Fruit fly (Drosophila melanogaster) whole organism, prepupa: Measurements from ENCODE around the gene Dup99B.

Experiments
- Blimp-1 ChIP-seq: fragments of 200-800 bp; sonication (Bioruptor generic); optimal IDR thresholded peaks from 3 replicates; lab custom pipeline; 2017; ENCODE audit warnings: missing biosample characterization, missing genetic modification characterization, mild to moderate bottlenecking, moderate library complexity, missing genetic modification reagents
- CG10631 ChIP-seq: fragments of 200-800 bp; sonication (Bioruptor generic); optimal IDR thresholded peaks from 2 replicates; lab custom pipeline; 2016; ENCODE audit warnings: missing biosample characterization, missing genetic modification characterization
- CG10669 ChIP-seq: fragments of 200-800 bp; sonication (Bioruptor generic); optimal IDR thresholded peaks from 3 replicates; lab custom pipeline; 2018; ENCODE audit warnings: missing biosample characterization, mild to moderate bottlenecking, missing genetic modification characterization, moderate library complexity
- CG11294 ChIP-seq: fragments of 200-800 bp; sonication (Bioruptor generic); IDR thresholded peaks from 2 replicates; pipeline ENCODE4 v1.3.6; 2022; ENCODE audit warnings: missing biosample characterization, missing genetic modification characterization
- CG11762 ChIP-seq: fragments of 200-800 bp; sonication (Bioruptor generic); optimal IDR thresholded peaks from 3 replicates; lab custom pipeline; 2016; ENCODE audit warnings: missing biosample characterization, missing genetic modification characterization; ENCODE audit not compliant: insufficient read depth
- CG15336 ChIP-seq: fragments of 200-800 bp; sonication (Bioruptor generic); IDR thresholded peaks from 2 replicates; pipeline ENCODE4 v1.3.6; 2022; ENCODE audit warnings: missing biosample characterization, missing genetic modification characterization
- CG1621 ChIP-seq: fragments of 200-800 bp; sonication (Bioruptor generic); optimal IDR thresholded peaks from 3 replicates; lab custom pipeline; 2018; ENCODE audit warnings: missing biosample characterization, mild to moderate bottlenecking, missing genetic modification characterization
- CG3032 ChIP-seq: fragments of 200-800 bp; optimal IDR thresholded peaks from 2 replicates; lab custom pipeline; 2019; ENCODE audit warnings: missing biosample characterization, mild to moderate bottlenecking, missing genetic modification characterization, moderate library complexity
- CG31627 ChIP-seq: fragments of 200-800 bp; sonication (Bioruptor generic); optimal IDR thresholded peaks from 3 replicates; lab custom pipeline; 2016; ENCODE audit warnings: missing biosample characterization, missing genetic modification characterization
- CG32006 ChIP-seq: fragments of 200-800 bp; sonication (Bioruptor generic); optimal IDR thresholded peaks from 3 replicates; lab custom pipeline; 2017; ENCODE audit warnings: missing biosample characterization, mild to moderate bottlenecking, missing genetic modification characterization
- CG34406 ChIP-seq: fragments of 200-800 bp; sonication (Bioruptor generic); optimal IDR thresholded peaks from 3 replicates; lab custom pipeline; 2016; ENCODE audit warnings: missing biosample characterization, missing genetic modification characterization
- CG4318 ChIP-seq: fragments of 200-800 bp; sonication (Bioruptor generic); optimal IDR thresholded peaks from 3 replicates; lab custom pipeline; 2017; ENCODE audit warnings: missing biosample characterization, mild to moderate bottlenecking, missing genetic modification characterization
- CG6276 ChIP-seq: fragments of 200-800 bp; sonication (Bioruptor generic); optimal IDR thresholded peaks from 2 replicates; lab custom pipeline; 2017; ENCODE audit warnings: missing biosample characterization, mild to moderate bottlenecking, missing genetic modification characterization
- CG6808 ChIP-seq: fragments of 200-800 bp; sonication (Bioruptor generic); optimal IDR thresholded peaks from 3 replicates; lab custom pipeline; 2017; ENCODE audit warnings: missing biosample characterization, missing genetic modification characterization, mild to moderate bottlenecking, moderate library complexity, missing genetic modification reagents
- CG6854 ChIP-seq: fragments of 200-800 bp; sonication (Bioruptor generic); optimal IDR thresholded peaks from 2 replicates; lab custom pipeline; 2017; ENCODE audit warnings: missing biosample characterization, mild to moderate bottlenecking, missing genetic modification characterization
- CG7368 ChIP-seq: fragments of 200-800 bp; sonication (Bioruptor generic); optimal IDR thresholded peaks from 3 replicates; lab custom pipeline; 2016; ENCODE audit warnings: missing biosample characterization, missing genetic modification characterization
- CG8319 ChIP-seq: fragments of 200-800 bp; sonication (Bioruptor generic); optimal IDR thresholded peaks from 3 replicates; lab custom pipeline; 2016; ENCODE audit warnings: missing biosample characterization, missing genetic modification characterization
- CG9139 ChIP-seq: fragments of 200-800 bp; sonication (Bioruptor generic); optimal IDR thresholded peaks from 3 replicates; lab custom pipeline; 2017; ENCODE audit warnings: missing biosample characterization, mild to moderate bottlenecking, missing genetic modification characterization
- Eip75B ChIP-seq: fragments of 200-800 bp; sonication (Bioruptor generic); optimal IDR thresholded peaks from 3 replicates; lab custom pipeline; 2016; ENCODE audit warnings: missing biosample characterization, missing genetic modification characterization
- Eip78C ChIP-seq: fragments of 200-800 bp; sonication (Bioruptor generic); peaks from one replicate; lab custom pipeline; 2016; ENCODE audit warnings: missing biosample characterization, missing genetic modification characterization
- Eip93F ChIP-seq: fragments of 200-800 bp; sonication (Bioruptor generic); optimal IDR thresholded peaks from 2 replicates; lab custom pipeline; 2016; ENCODE audit warnings: missing biosample characterization, mild to moderate bottlenecking, missing genetic modification characterization
- Ets21C ChIP-seq: fragments of 200-800 bp; sonication (Bioruptor generic); optimal IDR thresholded peaks from 3 replicates; lab custom pipeline; 2016; ENCODE audit warnings: missing biosample characterization, missing genetic modification characterization
- Ets96B ChIP-seq: fragments of 200-800 bp; optimal IDR thresholded peaks from 2 replicates; lab custom pipeline; 2019; ENCODE audit warnings: missing biosample characterization, mild to moderate bottlenecking, missing genetic modification characterization, moderate library complexity
- Hr39 ChIP-seq: fragments of 200-800 bp; sonication (Bioruptor generic); optimal IDR thresholded peaks from 2 replicates; lab custom pipeline; 2016; ENCODE audit warnings: missing biosample characterization, missing genetic modification characterization
- Hr4 ChIP-seq: fragments of 200-800 bp; sonication (Bioruptor generic); optimal IDR thresholded peaks from 3 replicates; lab custom pipeline; 2016; ENCODE audit warnings: missing biosample characterization, missing genetic modification characterization
- Lpt ChIP-seq: fragments of 200-800 bp; sonication (Bioruptor generic); optimal IDR thresholded peaks from 3 replicates; lab custom pipeline; 2016; ENCODE audit warnings: missing biosample characterization, missing genetic modification characterization
- Met ChIP-seq: fragments of 200-800 bp; sonication (Bioruptor generic); optimal IDR thresholded peaks from 3 replicates; lab custom pipeline; 2016; ENCODE audit warnings: missing biosample characterization, missing genetic modification characterization
- Sox102F ChIP-seq: fragments of 200-800 bp; sonication (Bioruptor generic); optimal IDR thresholded peaks from 2 replicates; lab custom pipeline; 2016; ENCODE audit warnings: missing biosample characterization, mild to moderate bottlenecking, missing genetic modification characterization
- Sox14 ChIP-seq: fragments of 200-800 bp; sonication (Bioruptor generic); optimal IDR thresholded peaks from 3 replicates; lab custom pipeline; 2016; ENCODE audit warnings: missing biosample characterization, missing genetic modification characterization
- Sox15 ChIP-seq: fragments of 200-800 bp; sonication (Bioruptor generic); optimal IDR thresholded peaks from 3 replicates; lab custom pipeline; 2016; ENCODE audit warnings: missing biosample characterization, missing genetic modification characterization
- achi ChIP-seq: fragments of 200-800 bp; sonication (Bioruptor generic); optimal IDR thresholded peaks from 3 replicates; lab custom pipeline; 2016; ENCODE audit warnings: missing biosample characterization, missing genetic modification characterization
- acj6 ChIP-seq: fragments of 200-800 bp; sonication (Bioruptor generic); optimal IDR thresholded peaks from 3 replicates; lab custom pipeline; 2016; ENCODE audit warnings: missing biosample characterization, missing genetic modification characterization
- cyc ChIP-seq: fragments of 200-800 bp; sonication (Bioruptor generic); optimal IDR thresholded peaks from 3 replicates; lab custom pipeline; 2016; ENCODE audit warnings: missing biosample characterization, missing genetic modification characterization
- dac ChIP-seq: fragments of 200-800 bp; sonication (Bioruptor generic); optimal IDR thresholded peaks from 2 replicates; lab custom pipeline; 2017; ENCODE audit warnings: missing biosample characterization, mild to moderate bottlenecking, missing genetic modification characterization
- dsx ChIP-seq: fragments of 200-800 bp; optimal IDR thresholded peaks from 3 replicates; lab custom pipeline; 2019; ENCODE audit warnings: missing biosample characterization, mild to moderate bottlenecking, missing genetic modification characterization, moderate library complexity; ENCODE audit not compliant: poor library complexity, severe bottlenecking
- esn ChIP-seq: fragments of 200-800 bp; sonication (Bioruptor generic); optimal IDR thresholded peaks from 2 replicates; lab custom pipeline; 2016; ENCODE audit warnings: missing biosample characterization, mild to moderate bottlenecking, missing genetic modification characterization, moderate library complexity
- fd59A ChIP-seq: fragments of 200-800 bp; sonication (Bioruptor generic); optimal IDR thresholded peaks from 2 replicates; lab custom pipeline; 2017; ENCODE audit warnings: missing biosample characterization, mild to moderate bottlenecking, missing genetic modification characterization, missing genetic modification reagents
- fd85E ChIP-seq: fragments of 200-800 bp; sonication (Bioruptor generic); optimal IDR thresholded peaks from 3 replicates; lab custom pipeline; 2016; ENCODE audit warnings: missing biosample characterization, missing genetic modification characterization
- fkh ChIP-seq: fragments of 200-800 bp; sonication (Bioruptor generic); optimal IDR thresholded peaks from 3 replicates; lab custom pipeline; 2017; ENCODE audit warnings: missing biosample characterization, mild to moderate bottlenecking, missing genetic modification characterization, moderate library complexity
- lz ChIP-seq: fragments of 200-800 bp; sonication (Bioruptor generic); optimal IDR thresholded peaks from 3 replicates; lab custom pipeline; 2016; ENCODE audit warnings: missing biosample characterization, missing genetic modification characterization
- net ChIP-seq: fragments of 200-800 bp; sonication (Bioruptor generic); optimal IDR thresholded peaks from 3 replicates; lab custom pipeline; 2016; ENCODE audit warnings: missing biosample characterization, missing genetic modification characterization
- salr ChIP-seq, 2 experiments: fragments of 200-800 bp; sonication (Bioruptor generic); optimal IDR thresholded peaks; 3 replicates each; lab custom pipeline; 2016 to 2018; ENCODE audit warnings: missing biosample characterization in 2 of 2, missing genetic modification characterization in 2 of 2, mild to moderate bottlenecking in 1 of 2
- svp ChIP-seq: fragments of 200-800 bp; sonication (Bioruptor generic); peaks from one replicate; lab custom pipeline; 2016; ENCODE audit warnings: missing biosample characterization, missing genetic modification characterization
- topi ChIP-seq: fragments of 200-800 bp; sonication (Bioruptor generic); optimal IDR thresholded peaks from 3 replicates; lab custom pipeline; 2016; ENCODE audit warnings: missing biosample characterization, missing genetic modification characterization
- vri ChIP-seq: fragments of 200-800 bp; sonication (Bioruptor generic); optimal IDR thresholded peaks from 3 replicates; lab custom pipeline; 2016; ENCODE audit warnings: missing biosample characterization, mild to moderate bottlenecking, missing genetic modification characterization

Dup99B gene

DNA sequence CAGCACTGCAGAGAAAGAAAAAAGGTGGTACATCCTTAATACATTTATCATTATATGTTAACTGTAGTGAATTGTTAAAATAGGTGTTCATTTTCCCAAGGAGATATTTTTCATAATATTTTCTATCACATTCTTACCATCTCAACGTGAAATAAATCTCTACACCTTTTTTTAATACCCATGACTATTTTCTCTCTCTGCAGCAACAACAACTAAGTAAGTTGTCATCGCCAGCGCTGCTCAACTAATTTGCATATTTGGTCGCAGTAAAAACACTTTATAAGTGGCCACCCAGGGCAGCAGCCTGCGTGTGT lies 24.7 kb downstream of the Dup99B start (continued):
- TF ChIP-seq dac (GFP tag; lab: Kevin White, UChicago) (no peak), CG7368 (GFP tag; lab: Kevin White, UChicago) (no peak), CG6276 (GFP tag; lab: Kevin White, UChicago) (peak; percentile 36), Lpt (GFP tag; lab: Kevin White, UChicago) (no peak), topi (GFP tag; lab: Kevin White, UChicago) (peak; percentile 44), acj6 (GFP tag; lab: Kevin White, UChicago) (peak; percentile 35), fd85E (GFP tag; lab: Kevin White, UChicago) (no peak), net (GFP tag; lab: Kevin White, UChicago) (peak; percentile 42), CG10631 (GFP tag; lab: Kevin White, UChicago) (peak; percentile 35), fkh (GFP tag; lab: Kevin White, UChicago) (no peak), Sox102F (no peak), CG15336 (GFP tag; lab: Robert Waterston, UW) (peak; percentile 46)
- TF ChIP-seq, all 60 proteins: peak for 39

dm6 chr3R:29689833-29690538 lies 25.2 kb downstream of the Dup99B start:
- TF ChIP-seq dac (GFP tag; lab: Kevin White, UChicago) (no peak), Eip75B (no peak), CG15336 (GFP tag; lab: Robert Waterston, UW) (no peak), Ets21C (GFP tag; lab: Kevin White, UChicago) (no peak), achi (GFP tag; lab: Kevin White, UChicago) (no peak), CG1621 (tag; lab: Kevin White, UChicago) (no peak), Eip93F (GFP tag; lab: Kevin White, UChicago) (no peak), CG8319 (GFP tag; lab: Kevin White, UChicago) (no peak), Blimp-1 (GFP tag; lab: Kevin White, UChicago) (no peak), CG31627 (GFP tag; lab: Kevin White, UChicago) (no peak), fd59A (GFP tag; lab: Kevin White, UChicago) (no peak), CG32006 (peak; percentile 12), lz (GFP tag; lab: Kevin White, UChicago) (no peak), salr (GFP tag; optimal IDR thresholded peaks at IDR 0.05; lab: Kevin White, UChicago) (no peak), fkh (GFP tag; lab: Kevin White, UChicago) (peak; percentile 5), CG11294 (GFP tag; lab: Robert Waterston, UW) (no peak), cyc (GFP tag; lab: Kevin White, UChicago) (no peak), Eip78C (GFP tag; lab: Kevin White, UChicago) (peak; percentile 52), vri (no peak), CG9139 (GFP tag; lab: Kevin White, UChicago) (no peak), CG6808 (no peak), Hr39 (GFP tag; lab: Kevin White, UChicago) (no peak), CG7368 (GFP tag; lab: Kevin White, UChicago) (no peak), acj6 (GFP tag; lab: Kevin White, UChicago) (no peak), Hr4 (GFP tag; lab: Kevin White, UChicago) (no peak), Sox15 (GFP tag; lab: Kevin White, UChicago) (no peak), Sox14 (GFP tag; lab: Kevin White, UChicago) (no peak), CG4318 (GFP tag; lab: Kevin White, UChicago) (no peak), dsx (GFP tag; lab: Kevin White, UChicago) (peak; percentile 38), CG10631 (GFP tag; lab: Kevin White, UChicago) (no peak), Met (no peak), net (GFP tag; lab: Kevin White, UChicago) (no peak), Sox102F (no peak), CG34406 (GFP tag; lab: Kevin White, UChicago) (no peak), CG3032 (tag; lab: Kevin White, UChicago) (no peak), Ets96B (tag; lab: Kevin White, UChicago) (no peak), svp (peak; percentile 78), CG10669 (GFP tag; lab: Kevin White, UChicago) (no peak), CG6854 (GFP tag; lab: Kevin White, UChicago) (no peak), fd85E (GFP tag; lab: Kevin White, UChicago) (no peak), esn (GFP tag; lab: Kevin White, UChicago) (no peak), CG11762 (GFP tag; lab: Kevin White, UChicago) (no peak)
